Fruit fly (Drosophila melanogaster): ENCODE measurements around the gene Stat92E.

Gene Stat92E

dm6 chr3R:20588480-20588785 is 36.3 kb upstream of the Stat92E start, which contains the start of gene Srp72 (continued):
- TF ChIP-seq fd85E (GFP tag; optimal IDR thresholded peaks at IDR 0.05) = no peak
- peak; percentile 54 for TF ChIP-seq CG8319 (GFP tag; optimal IDR thresholded peaks at IDR 0.05)
- peak; percentile 34 for TF ChIP-seq CG32006 (GFP tag; optimal IDR thresholded peaks at IDR 0.05)
- peak; percentile 29 for TF ChIP-seq CG8632 (GFP tag; optimal IDR thresholded peaks at IDR 0.05)
- peak; percentile 44 for TF ChIP-seq CG34406 (GFP tag; optimal IDR thresholded peaks at IDR 0.05)
- TF ChIP-seq eg (GFP tag; IDR thresholded peaks at IDR 0.05) = peak; percentile 49; the same call in 1 of the 3 replicates
- peak; percentile 60 for TF ChIP-seq esn (GFP tag; optimal IDR thresholded peaks at IDR 0.05)

DNA sequence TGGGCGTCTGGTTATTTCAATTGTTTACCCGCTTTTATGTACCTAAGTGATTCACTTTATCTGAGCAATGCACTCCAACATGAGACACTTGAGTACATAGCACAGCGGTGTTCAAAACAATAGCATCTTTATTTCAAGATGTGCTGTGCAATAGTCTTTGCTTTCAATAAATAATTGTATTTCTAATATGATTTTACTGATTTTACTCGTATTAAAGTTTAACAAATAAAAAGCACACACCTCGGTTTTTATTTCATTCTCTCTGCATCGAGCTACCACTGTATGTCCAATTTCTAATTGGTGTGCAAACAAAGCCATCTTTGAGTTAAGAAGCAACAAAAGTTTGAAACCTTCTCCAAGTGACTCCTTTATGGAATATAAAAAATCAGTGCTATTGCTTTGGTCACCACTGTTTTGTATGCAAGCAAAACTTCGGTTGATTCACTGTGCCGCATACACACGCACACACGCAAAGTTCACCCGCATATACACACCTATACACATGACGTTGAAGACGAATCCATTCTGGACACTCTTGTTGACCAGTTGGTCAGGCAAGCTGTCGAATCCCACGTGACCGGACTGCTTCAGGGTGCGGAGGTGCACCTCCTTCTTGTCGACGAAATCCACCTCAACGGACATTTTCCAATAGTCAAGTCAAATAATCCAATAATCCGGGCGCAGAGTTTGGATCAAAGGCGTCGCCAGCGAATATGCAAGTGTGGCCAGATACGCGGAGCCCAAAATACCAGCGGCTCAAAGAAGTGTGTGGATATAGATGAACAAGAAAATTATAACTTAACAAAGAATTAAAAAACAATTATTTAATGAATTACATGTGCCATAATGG is 35.7 kb upstream of the Stat92E start, which contains the start of gene Septin2:
Septin2 (minus strand) TSS at position 727 of the 850 bp plus-strand sequence.
- TF ChIP-seq eg (GFP tag; IDR thresholded peaks at IDR 0.05) (peak; percentile 82), OdsH (GFP tag; optimal IDR thresholded peaks at IDR 0.05) (peak; percentile 94), CG31627 (GFP tag; optimal IDR thresholded peaks at IDR 0.05) (peak; percentile 94), acj6 (GFP tag; optimal IDR thresholded peaks at IDR 0.05) (peak; percentile 92), Eip75B (GFP tag; optimal IDR thresholded peaks at IDR 0.05) (peak; percentile 93), Lpt (GFP tag; optimal IDR thresholded peaks at IDR 0.05) (peak; percentile 87), salr (GFP tag; optimal IDR thresholded peaks at IDR 0.05) (peak; percentile 52 to 91), CG16779 (tag; optimal IDR thresholded peaks at IDR 0.05) (peak; percentile 81), CG15336 (GFP tag; IDR thresholded peaks at IDR 0.05) (peak; percentile 94), topi (GFP tag; optimal IDR thresholded peaks at IDR 0.05) (peak; percentile 96), Sox15 (GFP tag; optimal IDR thresholded peaks at IDR 0.05) (peak; percentile 88), Hr38 (GFP tag; optimal IDR thresholded peaks at IDR 0.05) (no peak), CG11902 (GFP tag; optimal IDR thresholded peaks at IDR 0.05) (peak; percentile 85), dsx (GFP tag; optimal IDR thresholded peaks at IDR 0.05; ENCODE audit: poor library complexity, severe bottlenecking) (peak; percentile 85), CG6808 (GFP tag; optimal IDR thresholded peaks at IDR 0.05) (peak; percentile 93), CG7368 (GFP tag; optimal IDR thresholded peaks at IDR 0.05) (peak; percentile 91), Hr4 (GFP tag; optimal IDR thresholded peaks at IDR 0.05) (peak; percentile 96), fd85E (GFP tag; optimal IDR thresholded peaks at IDR 0.05) (peak; percentile 80), fd59A (GFP tag; optimal IDR thresholded peaks at IDR 0.05) (peak; percentile 92), esn (GFP tag; optimal IDR thresholded peaks at IDR 0.05) (peak; percentile 96), CG11294 (GFP tag; IDR thresholded peaks at IDR 0.05) (peak; percentile 80), CG8119 (GFP tag; IDR thresholded peaks at IDR 0.05) (peak; percentile 94), CG8319 (GFP tag; optimal IDR thresholded peaks at IDR 0.05) (peak; percentile 92), CG6163 (GFP tag; IDR thresholded peaks at IDR 0.05) (peak; percentile 78), Ets21C (GFP tag; optimal IDR thresholded peaks at IDR 0.05) (peak; percentile 87), CG10631 (GFP tag; optimal IDR thresholded peaks at IDR 0.05) (peak; percentile 90), pdm3 (GFP tag; optimal IDR thresholded peaks at IDR 0.05) (peak; percentile 93), net (GFP tag; optimal IDR thresholded peaks at IDR 0.05) (peak; percentile 94), CG6854 (GFP tag; optimal IDR thresholded peaks at IDR 0.05) (peak; percentile 91), achi (GFP tag; optimal IDR thresholded peaks at IDR 0.05) (peak; percentile 92), Gug (GFP tag; IDR thresholded peaks at IDR 0.05) (peak; percentile 75), Eip93F (GFP tag; optimal IDR thresholded peaks at IDR 0.05) (peak; percentile 80), Eip78C (GFP tag) (peak; percentile 99), CG4318 (GFP tag; optimal IDR thresholded peaks at IDR 0.05) (no peak), dac (GFP tag; optimal IDR thresholded peaks at IDR 0.05) (peak; percentile 82), CG1621 (tag; optimal IDR thresholded peaks at IDR 0.05) (peak; percentile 77), Ets96B (tag; optimal IDR thresholded peaks at IDR 0.05) (peak; percentile 89), ss (GFP tag; optimal IDR thresholded peaks at IDR 0.05) (peak; percentile 82 to 88), Blimp-1 (GFP tag; optimal IDR thresholded peaks at IDR 0.05) (peak; percentile 85), Met (GFP tag; optimal IDR thresholded peaks at IDR 0.05) (peak; percentile 96), Hr39 (GFP tag; optimal IDR thresholded peaks at IDR 0.05) (peak; percentile 93), spab (GFP tag; optimal IDR thresholded peaks at IDR 0.05) (peak; percentile 90), CG11762 (GFP tag; optimal IDR thresholded peaks at IDR 0.05; ENCODE audit: insufficient read depth) (peak; percentile 95), svp (GFP tag) (peak; percentile 97), CG10669 (GFP tag; optimal IDR thresholded peaks at IDR 0.05) (peak; percentile 95)

All from whole organism, prepupa.